Fruit fly (Drosophila melanogaster): ENCODE results near the gene CG11563.

Gene CG11563

dm6 chr3R:31745629-31746081 lies 8.8 kb downstream of the CG11563 start, which contains the start of gene awd (continued):
- TF ChIP-seq tap (tag; optimal IDR thresholded peaks at IDR 0.05) (no peak), dysf (GFP tag; IDR thresholded peaks at IDR 0.05) (no peak), CG15514 (GFP tag; optimal IDR thresholded peaks at IDR 0.05) (peak; percentile 85), Trl (optimal IDR thresholded peaks at IDR 0.05) (no peak), Trl (GFP tag; optimal IDR thresholded peaks at IDR 0.05) (no peak), CG33213 (GFP tag; optimal IDR thresholded peaks at IDR 0.05) (peak; percentile 5), Vsx1 (GFP tag; optimal IDR thresholded peaks at IDR 0.05) (no peak), CG4424 (GFP tag; optimal IDR thresholded peaks at IDR 0.05) (no peak), unpg (GFP tag; optimal IDR thresholded peaks at IDR 0.05) (no peak), CG9817 (tag; optimal IDR thresholded peaks at IDR 0.05) (no peak), CG16813 (GFP tag; IDR thresholded peaks at IDR 0.05; ENCODE audit: partially characterized antibody) (peak; percentile 35; the same call in 1 of the 3 replicates), Ptx1 (GFP tag; IDR thresholded peaks at IDR 0.05) (no peak), Pdp1 (GFP tag; optimal IDR thresholded peaks at IDR 0.05) (peak in 1 of 2 experiments; percentile 4), Bteb2 (GFP tag; optimal IDR thresholded peaks at IDR 0.05) (no peak), Drgx (GFP tag; IDR thresholded peaks at IDR 0.05) (no peak), Chrac-16 (GFP tag; optimal IDR thresholded peaks at IDR 0.05) (no peak), CG14965 (GFP tag; optimal IDR thresholded peaks at IDR 0.05; ENCODE audit: borderline replicate concordance) (no peak), CG10543 (GFP tag; optimal IDR thresholded peaks at IDR 0.05) (peak; percentile 46), Bgb (GFP tag; IDR thresholded peaks at IDR 0.05; ENCODE audit: partially characterized antibody) (no peak), Ravus (GFP tag; IDR thresholded peaks at IDR 0.05) (no peak), CG7372 (GFP tag; IDR thresholded peaks at IDR 0.05) (no peak), MBD-R2 (GFP tag; IDR thresholded peaks at IDR 0.05) (peak; percentile 73), CG10462 (GFP tag; optimal IDR thresholded peaks at IDR 0.05) (no peak), CG12236 (GFP tag; optimal IDR thresholded peaks at IDR 0.05) (no peak), PHDP (tag; optimal IDR thresholded peaks at IDR 0.05) (no peak), Rx (GFP tag; IDR thresholded peaks at IDR 0.05) (no peak), crp (GFP tag; optimal IDR thresholded peaks at IDR 0.05) (peak in 1 of 2 experiments; percentile 28), peb (GFP tag; IDR thresholded peaks at IDR 0.05) (no peak), Opbp (GFP tag; IDR thresholded peaks at IDR 0.05; ENCODE audit: partially characterized antibody) (peak; percentile 19; the same call in 1 of the 3 replicates), CG4730 (GFP tag; IDR thresholded peaks at IDR 0.05) (no peak), exex (tag; optimal IDR thresholded peaks at IDR 0.05) (peak; percentile 25), corto (GFP tag; optimal IDR thresholded peaks at IDR 0.05) (no peak), ac (GFP tag; optimal IDR thresholded peaks at IDR 0.05) (no peak), D19A (tag; optimal IDR thresholded peaks at IDR 0.05) (no peak), CG3995 (GFP tag; optimal IDR thresholded peaks at IDR 0.05) (peak; percentile 27), CG11456 (GFP tag; IDR thresholded peaks at IDR 0.05) (no peak), CG7357 (GFP tag; IDR thresholded peaks at IDR 0.05) (no peak), CG18262 (tag; optimal IDR thresholded peaks at IDR 0.05) (no peak), gfzf (GFP tag; optimal IDR thresholded peaks at IDR 0.05) (peak; percentile 94), Scr (GFP tag; IDR thresholded peaks at IDR 0.05; ENCODE audit: partially characterized antibody) (0 out of 2 replicates have a peak, but pooled peaks have one; percentile 10), trem (tag; optimal IDR thresholded peaks at IDR 0.05) (peak; percentile 85), CG43689 (GFP tag; IDR thresholded peaks at IDR 0.05) (no peak), sima (GFP tag; optimal IDR thresholded peaks at IDR 0.05) (no peak), chn (GFP tag; optimal IDR thresholded peaks at IDR 0.05) (no peak), yki (optimal IDR thresholded peaks at IDR 0.05) (no peak), CG12769 (tag; optimal IDR thresholded peaks at IDR 0.05) (peak; percentile 32), CG2875 (GFP tag; optimal IDR thresholded peaks at IDR 0.05) (no peak), Sin3A (optimal IDR thresholded peaks at IDR 0.05) (peak; percentile 20), pzg (GFP tag; optimal IDR thresholded peaks at IDR 0.05) (peak; percentile 81), CG34422 (GFP tag; IDR thresholded peaks at IDR 0.05) (peak; percentile 64; the same call in 1 of the 3 replicates), CG11560 (tag; IDR thresholded peaks at IDR 0.05) (no peak)
